Worm (Caenorhabditis elegans) whole organism, L4 larva: ENCODE data around the gene C16A3.5.

Experiments used
- F10B5.3 ChIP-seq: sonication (generic microtip); optimal IDR thresholded peaks from 2 replicates; lab custom pipeline; 2016; ENCODE audit warnings: mild to moderate bottlenecking, missing genetic modification characterization, missing compliant biosample characterization
- F37D6.2 ChIP-seq: sonication (generic microtip); optimal IDR thresholded peaks from 2 replicates; lab custom pipeline; 2016; ENCODE audit warnings: mild to moderate bottlenecking, missing genetic modification characterization, missing compliant biosample characterization
- F44E2.7 ChIP-seq: fragments of 200-800 bp; sonication (Bioruptor generic); IDR thresholded peaks from 2 replicates; pipeline ENCODE4 v2.1.2; 2022; ENCODE audit warnings: missing genetic modification characterization, missing compliant biosample characterization
- F49E8.2 ChIP-seq: sonication (generic microtip); optimal IDR thresholded peaks from 2 replicates; lab custom pipeline; 2016; ENCODE audit warnings: missing compliant biosample characterization, mild to moderate bottlenecking, missing genetic modification characterization, borderline replicate concordance
- T20F7.1 ChIP-seq: fragments of 200-800 bp; sonication (Bioruptor generic); optimal IDR thresholded peaks from 2 replicates; lab custom pipeline; 2018; ENCODE audit warnings: mild to moderate bottlenecking, missing genetic modification characterization, missing compliant biosample characterization
- T26A8.4 ChIP-seq: fragments of 200-800 bp; sonication (Bioruptor generic); IDR thresholded peaks from 2 replicates; pipeline ENCODE4 v1.3.6; 2022; ENCODE audit warnings: missing genetic modification characterization, missing compliant biosample characterization
- Y5F2A.4 ChIP-seq: fragments of 200-800 bp; sonication (Bioruptor generic); optimal IDR thresholded peaks from 2 replicates; lab custom pipeline; 2018; ENCODE audit warnings: mild to moderate bottlenecking, missing genetic modification characterization, missing compliant biosample characterization
- ZK546.5 ChIP-seq, 2 experiments: sonication (generic microtip); optimal IDR thresholded peaks; 2 replicates each; lab custom pipeline; 2017; ENCODE audit warnings: missing biosample characterization in 2 of 2, missing genetic modification characterization in 2 of 2
- aha-1 ChIP-seq: fragments of 150-350 bp; peaks from one replicate; lab custom pipeline; 2014; ENCODE audit warnings: missing biosample characterization, missing genetic modification characterization
- ama-1 ChIP-seq: fragments of 150-350 bp; optimal IDR thresholded peaks from 2 replicates; lab custom pipeline; 2014; ENCODE audit warnings: inconsistent platforms, mixed read lengths
- attf-4 ChIP-seq: sonication (generic microtip); optimal IDR thresholded peaks from 3 replicates; lab custom pipeline; 2017; ENCODE audit warnings: missing biosample characterization, missing genetic modification characterization
- ceh-32 ChIP-seq: sonication (generic microtip); optimal IDR thresholded peaks from 2 replicates; lab custom pipeline; 2016; ENCODE audit warnings: mild to moderate bottlenecking, missing genetic modification characterization, missing compliant biosample characterization; ENCODE audit not compliant: poor library complexity
- ceh-44 ChIP-seq: fragments of 200-800 bp; sonication (Bioruptor generic); IDR thresholded peaks from 2 replicates; pipeline ENCODE4 v1.3.6; 2022; ENCODE audit warnings: missing genetic modification reagents, missing genetic modification characterization, missing compliant biosample characterization
- ceh-62 ChIP-seq: sonication (generic microtip); optimal IDR thresholded peaks from 2 replicates; lab custom pipeline; 2017; ENCODE audit warnings: missing biosample characterization, missing genetic modification characterization
- ceh-82 ChIP-seq: sonication (generic microtip); optimal IDR thresholded peaks from 2 replicates; lab custom pipeline; 2017; ENCODE audit warnings: missing biosample characterization, missing genetic modification characterization
- cey-2 ChIP-seq: sonication (generic microtip); optimal IDR thresholded peaks from 3 replicates; lab custom pipeline; 2017; ENCODE audit warnings: missing genetic modification characterization, mild to moderate bottlenecking, missing compliant biosample characterization, antibody characterized with exemption, borderline replicate concordance; ENCODE audit not compliant: insufficient read depth
- daf-16 ChIP-seq, 3 experiments: sonication (generic microtip); optimal IDR thresholded peaks; 2 replicates each; lab custom pipeline; 2016 to 2017; ENCODE audit warnings: missing genetic modification characterization in 3 of 3, missing genetic modification reagents in 3 of 3, mild to moderate bottlenecking in 2 of 3, missing compliant biosample characterization in 2 of 3, missing biosample characterization in 1 of 3, moderate library complexity in 1 of 3
- dpl-1 ChIP-seq: fragments of 150-350 bp; optimal IDR thresholded peaks from 2 replicates; lab custom pipeline; 2014; ENCODE audit warnings: missing biosample characterization, missing genetic modification reagents, missing genetic modification characterization
- hif-1 ChIP-seq, 2 experiments: sonication (generic microtip); optimal IDR thresholded peaks; 2 replicates each; lab custom pipeline; 2016 to 2017; ENCODE audit warnings: missing compliant biosample characterization in 2 of 2, missing genetic modification characterization in 2 of 2, missing genetic modification reagents in 2 of 2, missing genotype in 2 of 2, mild to moderate bottlenecking in 1 of 2
- lin-15B ChIP-seq: fragments of 150-350 bp; sonication (generic microtip); optimal IDR thresholded peaks from 3 replicates; lab custom pipeline; 2014; ENCODE audit warnings: missing biosample characterization, missing genetic modification characterization
- lin-29 ChIP-seq: fragments of 200-800 bp; sonication (Bioruptor generic); IDR thresholded peaks from 2 replicates; pipeline ENCODE4 v1.3.6; 2022; ENCODE audit warnings: missing genetic modification reagents, missing genetic modification characterization, missing compliant biosample characterization
- lin-38 ChIP-seq: fragments of 200-800 bp; sonication (Bioruptor generic); IDR thresholded peaks from 2 replicates; pipeline ENCODE4 v1.3.6; 2022; ENCODE audit warnings: missing genetic modification reagents, missing genetic modification characterization, missing compliant biosample characterization
- lir-3 ChIP-seq: sonication (generic microtip); optimal IDR thresholded peaks from 2 replicates; lab custom pipeline; 2016; ENCODE audit warnings: mild to moderate bottlenecking, missing genetic modification characterization, missing compliant biosample characterization
- lsy-2 ChIP-seq, 2 experiments: fragments of 150-350 bp in 1 of 2; sonication (generic microtip) in 1 of 2; optimal IDR thresholded peaks; 2 replicates each; lab custom pipeline; 2014 to 2017; ENCODE audit warnings: missing biosample characterization in 2 of 2, missing genetic modification characterization in 2 of 2
- mdl-1 ChIP-seq, 2 experiments: fragments of 150-350 bp in 1 of 2; sonication (generic microtip) in 1 of 2; optimal IDR thresholded peaks; 2 replicates each; lab custom pipeline; 2014 to 2017; ENCODE audit warnings: missing biosample characterization in 2 of 2, missing genetic modification characterization in 2 of 2
- mep-1 ChIP-seq: fragments of 150-350 bp; sonication (generic microtip); optimal IDR thresholded peaks from 3 replicates; lab custom pipeline; 2014; ENCODE audit warnings: missing biosample characterization, missing genetic modification characterization
- mxl-2 ChIP-seq: fragments of 200-800 bp; sonication (Bioruptor generic); conservative IDR thresholded peaks from 2 replicates; pipeline ENCODE4 v1.3.6; 2022; ENCODE audit warnings: missing genetic modification reagents, missing genetic modification characterization, missing compliant biosample characterization
- mxl-3 ChIP-seq: fragments of 200-800 bp; sonication (Bioruptor generic); optimal IDR thresholded peaks from 2 replicates; lab custom pipeline; 2018; ENCODE audit warnings: mild to moderate bottlenecking, missing genetic modification characterization, missing compliant biosample characterization
- nhr-11 ChIP-seq: fragments of 150-350 bp; optimal IDR thresholded peaks from 2 replicates; lab custom pipeline; 2014; ENCODE audit warnings: missing biosample characterization, missing genetic modification characterization
- nhr-237 ChIP-seq: sonication (generic microtip); optimal IDR thresholded peaks from 2 replicates; lab custom pipeline; 2017; ENCODE audit warnings: missing biosample characterization, missing genetic modification characterization
- nhr-25 ChIP-seq: sonication (generic microtip); optimal IDR thresholded peaks from 2 replicates; lab custom pipeline; 2017; ENCODE audit warnings: missing genetic modification characterization, mild to moderate bottlenecking, missing compliant biosample characterization, antibody characterized with exemption, moderate library complexity, borderline replicate concordance; ENCODE audit not compliant: insufficient read depth
- nhr-42 ChIP-seq: fragments of 200-800 bp; sonication (Bioruptor generic); IDR thresholded peaks from 2 replicates; pipeline ENCODE4 v1.3.6; 2022; ENCODE audit warnings: missing genetic modification characterization, missing compliant biosample characterization
- nhr-6 ChIP-seq: fragments of 150-350 bp; optimal IDR thresholded peaks from 2 replicates; lab custom pipeline; 2014; ENCODE audit warnings: missing biosample characterization, missing genetic modification characterization
- nhr-76 ChIP-seq: fragments of 150-350 bp; optimal IDR thresholded peaks from 2 replicates; lab custom pipeline; 2014; ENCODE audit warnings: missing biosample characterization, missing genetic modification characterization
- nhr-77 ChIP-seq: fragments of 150-350 bp; optimal IDR thresholded peaks from 2 replicates; lab custom pipeline; 2014; ENCODE audit warnings: missing biosample characterization, missing genetic modification characterization
- rbr-2 ChIP-seq: sonication (generic microtip); optimal IDR thresholded peaks from 2 replicates; lab custom pipeline; 2016; ENCODE audit warnings: missing genotype, missing genetic modification characterization, missing compliant biosample characterization
- saeg-2 ChIP-seq: fragments of 200-800 bp; sonication (Bioruptor generic); IDR thresholded peaks from 2 replicates; pipeline ENCODE4 v1.3.6; 2022; ENCODE audit warnings: missing genetic modification reagents, missing genetic modification characterization, missing compliant biosample characterization
- sdz-12 ChIP-seq: fragments of 200-800 bp; sonication (Bioruptor generic); optimal IDR thresholded peaks from 2 replicates; lab custom pipeline; 2018; ENCODE audit warnings: mild to moderate bottlenecking, missing genetic modification characterization, missing compliant biosample characterization
- set-16 ChIP-seq: fragments of 200-800 bp; sonication (Bioruptor generic); IDR thresholded peaks from 2 replicates; pipeline ENCODE4 v1.3.6; 2022; ENCODE audit warnings: missing genetic modification reagents, missing genetic modification characterization, missing compliant biosample characterization
- skn-1 ChIP-seq: fragments of 150-350 bp; optimal IDR thresholded peaks from 2 replicates; lab custom pipeline; 2014; ENCODE audit warnings: missing biosample characterization, missing genetic modification characterization
- snpc-1.2 ChIP-seq: fragments of 200-800 bp; sonication (Bioruptor generic); IDR thresholded peaks from 2 replicates; pipeline ENCODE4 v1.3.6; 2022; ENCODE audit warnings: missing genetic modification reagents, missing genetic modification characterization, missing compliant biosample characterization
- snpc-4 ChIP-seq: fragments of 150-350 bp; optimal IDR thresholded peaks from 2 replicates; lab custom pipeline; 2014; ENCODE audit warnings: missing biosample characterization, missing genetic modification characterization
- spr-3 ChIP-seq: fragments of 200-800 bp; sonication (Bioruptor generic); optimal IDR thresholded peaks from 2 replicates; lab custom pipeline; 2018; ENCODE audit warnings: mild to moderate bottlenecking, missing genetic modification characterization, missing compliant biosample characterization
- tag-97 ChIP-seq: fragments of 200-800 bp; sonication (Bioruptor generic); IDR thresholded peaks from 2 replicates; pipeline ENCODE4 v1.3.6; 2022; ENCODE audit warnings: missing genetic modification characterization, missing compliant biosample characterization
- unc-130 ChIP-seq: sonication (generic microtip); optimal IDR thresholded peaks from 2 replicates; lab custom pipeline; 2016; ENCODE audit warnings: missing genetic modification reagents, missing genetic modification characterization, missing compliant biosample characterization
- unc-39 ChIP-seq: sonication (generic microtip); optimal IDR thresholded peaks from 2 replicates; lab custom pipeline; 2017; ENCODE audit warnings: missing biosample characterization, missing genetic modification characterization
- unc-62 ChIP-seq, 3 experiments: fragments of 150-350 bp in 1 of 3; sonication (generic microtip); optimal IDR thresholded peaks in 2 of 3; peaks in 1 of 3; 1 replicate in 1 of 3; 2 replicates in 2 of 3; lab custom pipeline; 2014 to 2017; ENCODE audit warnings: missing biosample characterization in 3 of 3, missing genetic modification characterization in 3 of 3, missing genetic modification reagents in 3 of 3, missing genotype in 1 of 3
- vab-7 ChIP-seq: fragments of 200-800 bp; sonication (Bioruptor generic); IDR thresholded peaks from 2 replicates; pipeline ENCODE4 v1.3.6; 2022; ENCODE audit warnings: missing genetic modification reagents, missing genetic modification characterization, missing compliant biosample characterization
- zag-1 ChIP-seq: fragments of 150-350 bp; optimal IDR thresholded peaks from 2 replicates; lab custom pipeline; 2014; ENCODE audit warnings: missing biosample characterization, missing genetic modification characterization
- zfp-3 ChIP-seq: fragments of 200-800 bp; sonication (Bioruptor generic); conservative IDR thresholded peaks from 2 replicates; pipeline ENCODE4 v1.3.6; 2022; ENCODE audit warnings: missing genetic modification reagents, missing genetic modification characterization, missing compliant biosample characterization
- ztf-11 ChIP-seq: fragments of 150-350 bp; optimal IDR thresholded peaks from 2 replicates; lab custom pipeline; 2014; ENCODE audit warnings: missing biosample characterization, missing genetic modification characterization

Gene C16A3.5

DNA sequence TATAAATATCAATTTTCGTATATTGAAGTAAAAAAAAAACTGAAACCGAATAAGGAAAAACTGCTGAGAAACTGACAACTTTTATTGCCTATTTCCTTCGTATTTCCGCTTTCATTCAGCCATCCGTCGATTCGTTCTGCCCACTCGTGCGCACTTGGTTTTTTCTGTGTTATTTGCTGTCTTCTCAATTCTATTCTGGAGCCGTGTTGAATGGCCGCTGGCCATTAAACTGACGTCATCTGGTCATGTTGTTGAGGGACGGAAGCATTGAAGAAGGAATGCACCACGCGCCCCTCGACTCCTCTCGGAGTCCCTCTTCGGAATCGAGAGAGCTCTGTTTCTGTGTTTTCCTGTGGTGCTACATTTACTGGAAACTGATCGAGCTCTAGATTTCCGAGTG lies 32.0 kb upstream of the C16A3.5 start (continued):
- TF ChIP-seq aha-1 (tag; lab: Kevin White, UChicago) (peak; percentile 88), saeg-2 (GFP tag; lab: Robert Waterston, UW) (no peak), F37D6.2 (tag; lab: Kevin White, UChicago) (peak; percentile 38), ceh-32 (tag; lab: Kevin White, UChicago) (no peak), lsy-2 (tag; optimal IDR thresholded peaks at IDR 0.05; lab: Kevin White, UChicago) (peak in 1 of 2 experiments; percentile 66), nhr-237 (tag; lab: Kevin White, UChicago) (no peak), nhr-25 (tag; lab: Kevin White, UChicago) (no peak), lin-29 (GFP tag; lab: Robert Waterston, UW) (no peak), sdz-12 (no peak), vab-7 (GFP tag; lab: Robert Waterston, UW) (no peak), dpl-1 (GFP tag; lab: Kevin White, UChicago) (no peak), unc-130 (GFP tag; lab: Kevin White, UChicago) (no peak), snpc-4 (tag; lab: Kevin White, UChicago) (no peak), mep-1 (tag; lab: Kevin White, UChicago) (peak; percentile 16), lin-15B (no peak), F49E8.2 (tag; lab: Kevin White, UChicago) (no peak), attf-4 (tag; lab: Kevin White, UChicago) (no peak), snpc-1.2 (GFP tag; lab: Robert Waterston, UW) (no peak), cey-2 (tag; lab: Kevin White, UChicago) (no peak), mdl-1 (tag; optimal IDR thresholded peaks at IDR 0.05; lab: Kevin White, UChicago) (peak in 1 of 2 experiments; percentile 73), daf-16 (GFP tag; optimal IDR thresholded peaks at IDR 0.05; lab: Kevin White, UChicago) (no peak), daf-16 (tag; optimal IDR thresholded peaks at IDR 0.05; lab: Kevin White, UChicago) (no peak), zfp-3 (no peak), skn-1 (tag; lab: Kevin White, UChicago) (no peak), nhr-76 (tag; lab: Kevin White, UChicago) (no peak), ztf-11 (tag; lab: Kevin White, UChicago) (no peak), F44E2.7 (GFP tag; lab: Robert Waterston, UW) (no peak), ama-1 (lab: Kevin White, UChicago) (no peak), lin-38 (GFP tag; lab: Robert Waterston, UW) (no peak), ceh-82 (tag; lab: Kevin White, UChicago) (no peak), spr-3 (GFP tag; lab: Kevin White, UChicago) (no peak), F10B5.3 (tag; lab: Kevin White, UChicago) (no peak), nhr-11 (tag; lab: Kevin White, UChicago) (no peak), tag-97 (GFP tag; lab: Robert Waterston, UW) (no peak), T20F7.1 (GFP tag; lab: Kevin White, UChicago) (no peak), rbr-2 (tag; lab: Kevin White, UChicago) (peak; percentile 37), zag-1 (tag; lab: Kevin White, UChicago) (no peak), ceh-44 (no peak), T26A8.4 (GFP tag; lab: Robert Waterston, UW) (no peak), nhr-42 (GFP tag; lab: Robert Waterston, UW) (no peak), mxl-2 (GFP tag; lab: Robert Waterston, UW) (no peak), nhr-6 (tag; lab: Kevin White, UChicago) (no peak), nhr-77 (tag; lab: Kevin White, UChicago) (no peak), hif-1 (tag; optimal IDR thresholded peaks at IDR 0.05; lab: Kevin White, UChicago) (peak in 1 of 2 experiments; percentile 19), lir-3 (no peak), Y5F2A.4 (GFP tag; lab: Kevin White, UChicago) (no peak), set-16 (GFP tag; lab: Robert Waterston, UW) (peak; percentile 35; the same call in 1 of the 2 replicates), ceh-62 (tag; lab: Kevin White, UChicago) (no peak), mxl-3 (no peak), unc-39 (tag; lab: Kevin White, UChicago) (no peak), ZK546.5 (tag; optimal IDR thresholded peaks at IDR 0.05; lab: Kevin White, UChicago) (no peak), unc-62 (GFP tag; optimal IDR thresholded peaks at IDR 0.05 in 1 of 2; lab: Kevin White, UChicago) (peak in 1 of 2 experiments; percentile 45), unc-62 (tag; optimal IDR thresholded peaks at IDR 0.05; lab: Kevin White, UChicago) (no peak)
